Worm (Caenorhabditis elegans) whole organism, L1 larva: ENCODE measurements around the gene nhx-6.

Experiments
- C34B4.2 ChIP-seq: sonication (generic microtip); optimal IDR thresholded peaks from 2 replicates; lab custom pipeline; 2017; ENCODE audit warnings: mild to moderate bottlenecking, missing genetic modification characterization, missing compliant biosample characterization
- blmp-1 ChIP-seq: fragments of 150-350 bp; optimal IDR thresholded peaks from 2 replicates; lab custom pipeline; 2014; ENCODE audit warnings: missing biosample characterization, missing genetic modification characterization
- ceh-8 ChIP-seq: fragments of 200-800 bp; sonication (Bioruptor generic); optimal IDR thresholded peaks from 2 replicates; lab custom pipeline; 2018; ENCODE audit warnings: mild to moderate bottlenecking, missing genetic modification characterization, moderate library complexity, missing compliant biosample characterization
- ces-1 ChIP-seq: fragments of 150-350 bp; optimal IDR thresholded peaks from 2 replicates; lab custom pipeline; 2014; ENCODE audit warnings: missing biosample characterization, missing genetic modification reagents, missing genetic modification characterization
- dpl-1 ChIP-seq, 3 experiments: fragments of 150-350 bp in 2 of 3; sonication (generic microtip) in 1 of 3; optimal IDR thresholded peaks; 2 replicates each; lab custom pipeline; 2014 to 2017; ENCODE audit warnings: missing biosample characterization in 3 of 3, missing genetic modification characterization in 3 of 3, missing genetic modification reagents in 3 of 3
- egl-27 ChIP-seq, 2 experiments: fragments of 150-350 bp in 1 of 2; sonication (generic microtip); optimal IDR thresholded peaks; 3 replicates each; lab custom pipeline; 2017 to 2018; ENCODE audit warnings: missing biosample characterization in 2 of 2, missing genetic modification characterization in 2 of 2, missing genetic modification reagents in 2 of 2
- elt-3 ChIP-seq, 6 experiments: fragments of 150-350 bp in 1 of 6; sonication (generic microtip); optimal IDR thresholded peaks; 2 replicates each; lab custom pipeline; 2017 to 2018; ENCODE audit warnings: missing biosample characterization in 6 of 6, missing genetic modification characterization in 6 of 6, inconsistent platforms in 1 of 6
- ets-5 ChIP-seq: fragments of 200-800 bp; sonication (Bioruptor generic); IDR thresholded peaks from 2 replicates; pipeline ENCODE4 v1.3.6; 2022; ENCODE audit warnings: missing genetic modification characterization, missing compliant biosample characterization
- fkh-8 ChIP-seq: sonication (generic microtip); optimal IDR thresholded peaks from 2 replicates; lab custom pipeline; 2016; ENCODE audit warnings: mild to moderate bottlenecking, missing genetic modification characterization, missing compliant biosample characterization
- lin-15B ChIP-seq: fragments of 150-350 bp; sonication (generic microtip); optimal IDR thresholded peaks from 3 replicates; lab custom pipeline; 2014; ENCODE audit warnings: missing biosample characterization, missing genetic modification characterization
- mab-9 ChIP-seq: fragments of 200-800 bp; sonication (Bioruptor generic); IDR thresholded peaks from 2 replicates; pipeline ENCODE4 v1.3.6; 2022; ENCODE audit warnings: missing genetic modification reagents, missing genetic modification characterization, missing compliant biosample characterization
- mef-2 ChIP-seq: fragments of 150-350 bp; optimal IDR thresholded peaks from 2 replicates; lab custom pipeline; 2014; ENCODE audit warnings: missing biosample characterization, missing genetic modification characterization
- mep-1 ChIP-seq: fragments of 150-350 bp; optimal IDR thresholded peaks from 2 replicates; lab custom pipeline; 2014; ENCODE audit warnings: missing biosample characterization, missing genetic modification characterization
- nhr-12 ChIP-seq: sonication (generic microtip); optimal IDR thresholded peaks from 2 replicates; lab custom pipeline; 2017; ENCODE audit warnings: missing biosample characterization, missing genetic modification characterization
- nhr-19 ChIP-seq: fragments of 200-800 bp; sonication (Bioruptor generic); conservative IDR thresholded peaks from 2 replicates; pipeline ENCODE4 v1.3.6; 2022; ENCODE audit warnings: missing genetic modification characterization, missing compliant biosample characterization
- nhr-28 ChIP-seq: fragments of 150-350 bp; optimal IDR thresholded peaks from 2 replicates; lab custom pipeline; 2014; ENCODE audit warnings: missing biosample characterization, missing genetic modification characterization
- nhr-47 ChIP-seq: sonication (generic microtip); optimal IDR thresholded peaks from 2 replicates; lab custom pipeline; 2016; ENCODE audit warnings: mild to moderate bottlenecking, missing genetic modification characterization, moderate library complexity, missing compliant biosample characterization
- nhr-76 ChIP-seq: sonication (generic microtip); optimal IDR thresholded peaks from 2 replicates; lab custom pipeline; 2017; ENCODE audit warnings: missing biosample characterization, missing genetic modification characterization
- nhr-85 ChIP-seq: sonication (generic microtip); peaks from one replicate; lab custom pipeline; 2016; ENCODE audit warnings: missing genetic modification characterization, inconsistent platforms, missing compliant biosample characterization
- pag-3 ChIP-seq: sonication (generic microtip); optimal IDR thresholded peaks from 2 replicates; lab custom pipeline; 2017; ENCODE audit warnings: missing genetic modification characterization, mild to moderate bottlenecking, missing compliant biosample characterization, antibody characterized with exemption, borderline replicate concordance; ENCODE audit not compliant: insufficient read depth
- pqm-1 ChIP-seq: sonication (generic microtip); optimal IDR thresholded peaks from 3 replicates; lab custom pipeline; 2017; ENCODE audit warnings: missing biosample characterization, missing genetic modification characterization
- rnt-1 ChIP-seq: sonication (generic microtip); optimal IDR thresholded peaks from 2 replicates; lab custom pipeline; 2016; ENCODE audit warnings: mild to moderate bottlenecking, missing genetic modification characterization, moderate library complexity, missing compliant biosample characterization
- snpc-4 ChIP-seq: fragments of 150-350 bp; optimal IDR thresholded peaks from 2 replicates; lab custom pipeline; 2014; ENCODE audit warnings: missing biosample characterization, missing genetic modification characterization
- sptf-1 ChIP-seq: fragments of 150-350 bp; optimal IDR thresholded peaks from 2 replicates; lab custom pipeline; 2014; ENCODE audit warnings: missing biosample characterization, missing genetic modification characterization
- sup-37 ChIP-seq: fragments of 200-800 bp; sonication (Bioruptor generic); optimal IDR thresholded peaks from 2 replicates; lab custom pipeline; 2018; ENCODE audit warnings: mild to moderate bottlenecking, missing genetic modification characterization, missing compliant biosample characterization
- swsn-7 ChIP-seq: sonication (generic microtip); optimal IDR thresholded peaks from 2 replicates; lab custom pipeline; 2016; ENCODE audit warnings: missing genetic modification characterization, missing compliant biosample characterization
- tbx-2 ChIP-seq: sonication (generic microtip); optimal IDR thresholded peaks from 2 replicates; lab custom pipeline; 2016; ENCODE audit warnings: missing genetic modification characterization, missing compliant biosample characterization
- unc-130 ChIP-seq: fragments of 150-350 bp; optimal IDR thresholded peaks from 2 replicates; lab custom pipeline; 2017; ENCODE audit warnings: missing biosample characterization, missing genetic modification characterization, inconsistent platforms
- unc-30 ChIP-seq: sonication (generic microtip); optimal IDR thresholded peaks from 2 replicates; lab custom pipeline; 2017; ENCODE audit warnings: missing biosample characterization, missing genetic modification characterization
- vab-15 ChIP-seq: sonication (generic microtip); optimal IDR thresholded peaks from 2 replicates; lab custom pipeline; 2017; ENCODE audit warnings: missing genotype, mild to moderate bottlenecking, missing genetic modification characterization, missing compliant biosample characterization
- zag-1 ChIP-seq: fragments of 150-350 bp; optimal IDR thresholded peaks from 2 replicates; lab custom pipeline; 2014; ENCODE audit warnings: missing biosample characterization, missing genetic modification characterization
- ztf-11 ChIP-seq, 2 experiments: sonication (generic microtip); optimal IDR thresholded peaks; 2 replicates each; lab custom pipeline; 2016 to 2017; ENCODE audit warnings: missing genetic modification characterization in 2 of 2, missing biosample characterization in 1 of 2, missing compliant biosample characterization in 1 of 2
- ztf-4 ChIP-seq: fragments of 150-350 bp; optimal IDR thresholded peaks from 2 replicates; lab custom pipeline; 2014; ENCODE audit warnings: missing biosample characterization, missing genetic modification characterization

The nhx-6 gene

DNA sequence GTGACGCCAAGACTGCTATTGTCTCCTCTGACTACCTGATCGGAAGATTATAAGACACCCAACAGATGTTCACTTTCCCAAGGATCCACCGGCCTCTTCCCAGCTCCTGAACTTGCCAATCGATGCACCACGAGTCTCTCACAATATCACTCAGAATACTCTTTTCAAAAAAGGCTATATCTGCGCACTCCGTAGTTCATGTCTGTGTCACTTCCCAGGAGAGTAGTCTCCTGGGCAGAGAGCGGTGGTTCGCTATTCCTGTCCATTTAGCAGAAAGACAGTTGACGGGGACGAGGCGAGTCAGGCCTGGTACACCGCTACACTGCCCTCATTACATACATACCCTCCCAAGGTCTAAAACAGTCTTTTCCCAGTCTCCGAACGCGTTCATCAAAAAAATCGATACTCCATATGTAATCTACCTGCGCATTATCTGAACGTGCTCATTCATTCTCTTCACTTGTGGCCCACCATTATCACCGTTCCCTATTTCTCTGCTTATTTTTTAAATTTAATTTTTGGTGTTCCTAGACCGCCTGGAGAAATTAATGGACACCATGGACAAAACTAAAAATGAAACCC is 44.2 kb downstream of the nhx-6 start, which contains the start of gene btb-6:
Gene btb-6, plus strand, starts transcription at position 532 of the 582 bp plus-strand sequence.
- TF ChIP-seq sptf-1 (tag; lab: Kevin White, UChicago): no peak
- no peak for TF ChIP-seq vab-15 (tag; lab: Kevin White, UChicago)
- TF ChIP-seq ets-5: no peak
- TF ChIP-seq ztf-11 (tag; optimal IDR thresholded peaks at IDR 0.05; lab: Kevin White, UChicago): no peak
- no peak for TF ChIP-seq dpl-1 (GFP tag; optimal IDR thresholded peaks at IDR 0.05; lab: Kevin White, UChicago)
- no peak for TF ChIP-seq ztf-4 (tag; lab: Kevin White, UChicago)
- no peak for TF ChIP-seq nhr-12 (tag; lab: Kevin White, UChicago)
- no peak for TF ChIP-seq lin-15B
- no peak for TF ChIP-seq mep-1 (tag; lab: Kevin White, UChicago)
- no peak for TF ChIP-seq rnt-1 (tag; lab: Kevin White, UChicago)
- no peak for TF ChIP-seq blmp-1 (tag; lab: Kevin White, UChicago)
- no peak for TF ChIP-seq egl-27 (tag; optimal IDR thresholded peaks at IDR 0.05; lab: Kevin White, UChicago)
- no peak for TF ChIP-seq nhr-85
- no peak for TF ChIP-seq snpc-4 (tag; lab: Kevin White, UChicago)
- TF ChIP-seq sup-37: no peak
- no peak for TF ChIP-seq fkh-8 (tag; lab: Kevin White, UChicago)

DNA sequence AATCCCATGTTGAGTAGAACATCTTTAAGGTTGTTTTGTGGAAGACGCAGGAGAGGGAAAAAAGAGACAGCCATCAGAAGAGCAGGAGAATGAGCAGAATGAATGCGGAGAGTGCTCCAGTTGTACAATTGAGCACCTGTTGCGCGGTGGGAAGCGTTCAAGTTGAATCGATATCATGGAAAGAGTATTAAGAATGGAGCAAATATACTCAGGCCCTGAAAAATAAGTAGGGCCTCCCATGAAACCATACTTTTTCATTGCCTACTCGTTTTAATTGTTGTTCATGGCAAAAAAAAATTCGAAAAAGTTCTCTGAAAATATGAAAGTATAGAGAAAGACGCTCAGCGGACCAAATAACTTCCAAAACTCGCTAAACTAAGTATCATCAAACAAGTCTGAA is 48.5 kb downstream of the nhx-6 start, which contains the start of gene fbxb-48:
Gene fbxb-48, minus strand, starts transcription at position 101 of the 400 bp plus-strand sequence.
- no peak for TF ChIP-seq nhr-28 (tag; lab: Kevin White, UChicago)

DNA sequence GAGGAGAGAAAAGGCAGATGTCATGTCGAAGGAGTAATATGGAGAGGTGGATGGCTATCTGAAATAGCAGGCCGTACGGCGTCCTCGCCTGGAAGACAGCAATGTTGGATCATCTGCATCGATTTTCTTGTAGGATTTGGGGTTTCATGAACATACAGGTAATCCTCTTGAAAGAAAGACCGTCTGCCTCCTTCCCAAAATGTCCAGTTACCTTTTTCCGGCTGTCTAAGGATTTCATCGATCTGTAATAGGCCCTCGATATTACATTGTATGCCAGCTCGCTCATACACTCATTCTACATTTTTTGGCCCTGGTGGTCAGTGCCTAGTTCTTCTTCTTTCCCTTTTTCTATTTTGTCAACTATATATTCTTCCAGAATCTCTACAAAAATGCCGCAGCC is 51.8 kb downstream of the nhx-6 start, which contains the start of the genes fbxb-5 and btb-8:
Gene fbxb-5, minus strand, starts transcription at position 101 of the 400 bp plus-strand sequence.
Gene btb-8, plus strand, starts transcription at position 377 of the 400 bp plus-strand sequence.
- TF ChIP-seq unc-30 (tag; lab: Kevin White, UChicago): no peak
- TF ChIP-seq nhr-76: no peak
- TF ChIP-seq nhr-19: no peak
- TF ChIP-seq ces-1 (GFP tag; lab: Kevin White, UChicago): no peak
- no peak for TF ChIP-seq mab-9
- TF ChIP-seq tbx-2 (tag; lab: Kevin White, UChicago): no peak
- no peak for TF ChIP-seq mef-2 (tag; lab: Kevin White, UChicago)
- no peak for TF ChIP-seq pag-3 (tag; lab: Kevin White, UChicago)
- TF ChIP-seq swsn-7 (tag; lab: Kevin White, UChicago): no peak
- no peak for TF ChIP-seq snpc-4 (tag; lab: Kevin White, UChicago)
- no peak for TF ChIP-seq nhr-47
- no peak for TF ChIP-seq zag-1 (tag; lab: Kevin White, UChicago)
- no peak for TF ChIP-seq nhr-85
- TF ChIP-seq elt-3 (tag; optimal IDR thresholded peaks at IDR 0.05; lab: Kevin White, UChicago): no peak
- TF ChIP-seq C34B4.2 (tag; lab: Kevin White, UChicago): no peak
- TF ChIP-seq unc-130 (tag; lab: Kevin White, UChicago): no peak
- no peak for TF ChIP-seq ceh-8 (GFP tag; lab: Kevin White, UChicago)
- no peak for TF ChIP-seq pqm-1 (tag; lab: Kevin White, UChicago)
